Worm (Caenorhabditis elegans) whole organism, L4/young adult: ENCODE measurements around the gene F32H5.4.

Source experiments
- W03F9.2 ChIP-seq: fragments of 150-350 bp; optimal IDR thresholded peaks from 2 replicates; lab custom pipeline; 2014; ENCODE audit warnings: missing biosample characterization, missing genetic modification characterization
- him-1 ChIP-seq: sonication (generic microtip); optimal IDR thresholded peaks from 2 replicates; lab custom pipeline; 2016; ENCODE audit warnings: missing genotype, missing genetic modification reagents, missing genetic modification characterization, missing compliant biosample characterization

- TF ChIP-seq him-1 (tag; lab: Kevin White, UChicago) = no peak
- no peak for TF ChIP-seq W03F9.2 (tag; lab: Kevin White, UChicago)
These were observed 29.1 kb downstream of the F32H5.4 start for ce11 chrV:13389454-13389853.
